Fruit fly (Drosophila melanogaster) whole organism, wandering third instar larva: ENCODE results near the gene Polr3A.

Experiments
- Abd-B ChIP-seq: fragments of >200 bp; optimal IDR thresholded peaks from 2 replicates; lab custom pipeline; 2017; ENCODE audit warnings: missing biosample characterization, missing genetic modification characterization
- CG32264 ChIP-seq: fragments of 200-800 bp; sonication (Bioruptor generic); optimal IDR thresholded peaks from 2 replicates; lab custom pipeline; 2016; ENCODE audit warnings: missing biosample characterization, missing genetic modification characterization
- CG9705 ChIP-seq: fragments of 200-800 bp; sonication (Bioruptor generic); optimal IDR thresholded peaks from 2 replicates; lab custom pipeline; 2018; ENCODE audit warnings: missing biosample characterization, mild to moderate bottlenecking, missing genetic modification characterization
- CrebA ChIP-seq: fragments of 200-800 bp; sonication (Bioruptor generic); optimal IDR thresholded peaks from 2 replicates; lab custom pipeline; 2016; ENCODE audit warnings: missing biosample characterization, mild to moderate bottlenecking, missing genetic modification characterization, borderline replicate concordance
- Dfd ChIP-seq: fragments of >200 bp; optimal IDR thresholded peaks from 2 replicates; lab custom pipeline; 2017; ENCODE audit warnings: missing biosample characterization, missing genetic modification characterization
- GATAd ChIP-seq: sonication (Bioruptor generic); optimal IDR thresholded peaks from 2 replicates; lab custom pipeline; 2016; ENCODE audit warnings: missing biosample characterization, missing genetic modification characterization
- HLH106 ChIP-seq: fragments of 200-800 bp; optimal IDR thresholded peaks from 3 replicates; lab custom pipeline; 2019; ENCODE audit warnings: missing biosample characterization, mild to moderate bottlenecking, missing genetic modification characterization, moderate library complexity
- Hr83 ChIP-seq: fragments of 200-300 bp; sonication (Bioruptor generic); optimal IDR thresholded peaks from 2 replicates; lab custom pipeline; 2016; ENCODE audit warnings: missing biosample characterization, mild to moderate bottlenecking, missing genetic modification characterization, moderate library complexity; ENCODE audit not compliant: poor library complexity, severe bottlenecking
- Jra ChIP-seq: sonication (Bioruptor generic); optimal IDR thresholded peaks from 2 replicates; lab custom pipeline; 2016; ENCODE audit warnings: missing biosample characterization, missing genetic modification characterization
- Mio ChIP-seq: sonication (Bioruptor generic); optimal IDR thresholded peaks from 2 replicates; lab custom pipeline; 2016; ENCODE audit warnings: missing biosample characterization, missing genetic modification characterization
- N ChIP-seq: fragments of >200 bp; optimal IDR thresholded peaks from 2 replicates; lab custom pipeline; 2018; ENCODE audit warnings: missing biosample characterization, missing external identifiers, missing genetic modification characterization
- OdsH ChIP-seq: fragments of 200-800 bp; sonication (Bioruptor generic); optimal IDR thresholded peaks from 2 replicates; lab custom pipeline; 2016; ENCODE audit warnings: missing biosample characterization, mild to moderate bottlenecking, missing genetic modification characterization
- Rel ChIP-seq, 2 experiments: fragments of 200-800 bp; sonication (Bioruptor generic) in 1 of 2; optimal IDR thresholded peaks; 2 replicates in 1 of 2; 3 replicates in 1 of 2; lab custom pipeline; 2016 to 2019; ENCODE audit warnings: mild to moderate bottlenecking in 2 of 2, missing biosample characterization in 2 of 2, missing genetic modification characterization in 2 of 2, moderate library complexity in 1 of 2
- Sp1 ChIP-seq: fragments of 200-800 bp; sonication (Bioruptor generic); optimal IDR thresholded peaks from 3 replicates; lab custom pipeline; 2019; ENCODE audit warnings: missing biosample characterization, mild to moderate bottlenecking, missing genetic modification characterization, moderate library complexity
- brk ChIP-seq: fragments of 200-800 bp; sonication (Bioruptor generic); optimal IDR thresholded peaks from 2 replicates; lab custom pipeline; 2016; ENCODE audit warnings: missing biosample characterization, mild to moderate bottlenecking, missing genetic modification characterization
- dl ChIP-seq, 2 experiments: fragments of 175-275, 200-275 bp in 1 of 2; fragments of 200-275 bp in 1 of 2; sonication (Bioruptor generic); optimal IDR thresholded peaks; lab custom pipeline; 2018; ENCODE audit warnings: mild to moderate bottlenecking in 2 of 2, missing biosample characterization in 2 of 2, missing genetic modification characterization in 2 of 2, moderate library complexity in 2 of 2; ENCODE audit not compliant: partially characterized antibody in 2 of 2, insufficient read depth in 1 of 2
- dmrt93B ChIP-seq: fragments of 200-800 bp; sonication (Bioruptor generic); optimal IDR thresholded peaks from 2 replicates; lab custom pipeline; 2018; ENCODE audit warnings: missing biosample characterization, mild to moderate bottlenecking, missing genetic modification characterization
- dsf ChIP-seq: sonication (Bioruptor generic); optimal IDR thresholded peaks from 2 replicates; lab custom pipeline; 2016; ENCODE audit warnings: missing biosample characterization, missing genetic modification characterization, borderline replicate concordance
- ey ChIP-seq: fragments of 200-800 bp; sonication (Bioruptor generic); optimal IDR thresholded peaks from 2 replicates; lab custom pipeline; 2016; ENCODE audit warnings: missing biosample characterization, missing genetic modification characterization
- fru ChIP-seq: fragments of 200-800 bp; sonication (Bioruptor generic); optimal IDR thresholded peaks from 3 replicates; lab custom pipeline; 2016; ENCODE audit warnings: missing biosample characterization, mild to moderate bottlenecking, missing genetic modification characterization
- h ChIP-seq: fragments of 200-800 bp; sonication (Bioruptor generic); optimal IDR thresholded peaks from 3 replicates; lab custom pipeline; 2016; ENCODE audit warnings: missing biosample characterization, mild to moderate bottlenecking, missing genetic modification characterization
- jim ChIP-seq: fragments of 175-275, 200-325 bp; sonication (Bioruptor generic); optimal IDR thresholded peaks from 2 replicates; lab custom pipeline; 2016; ENCODE audit warnings: missing biosample characterization, mild to moderate bottlenecking, missing genetic modification characterization
- lola ChIP-seq: fragments of >200 bp; optimal IDR thresholded peaks from 2 replicates; lab custom pipeline; 2017; ENCODE audit warnings: missing biosample characterization, missing genetic modification characterization
- psq ChIP-seq: fragments of 200-800 bp; sonication (Bioruptor generic); optimal IDR thresholded peaks from 3 replicates; lab custom pipeline; 2017; ENCODE audit warnings: missing biosample characterization, mild to moderate bottlenecking, missing genetic modification characterization, moderate library complexity
- sage ChIP-seq: fragments of 200-800 bp; sonication (Bioruptor generic); optimal IDR thresholded peaks from 2 replicates; lab custom pipeline; 2016; ENCODE audit warnings: missing biosample characterization, mild to moderate bottlenecking, missing genetic modification characterization
- sv ChIP-seq: fragments of 200-800 bp; sonication (Bioruptor generic); optimal IDR thresholded peaks from 3 replicates; lab custom pipeline; 2016; ENCODE audit warnings: missing biosample characterization, missing genetic modification characterization
- tai ChIP-seq: sonication (Bioruptor generic); optimal IDR thresholded peaks from 2 replicates; lab custom pipeline; 2016; ENCODE audit warnings: missing biosample characterization, missing genetic modification characterization
- usp ChIP-seq: fragments of >200 bp; optimal IDR thresholded peaks from 2 replicates; lab custom pipeline; 2017; ENCODE audit warnings: missing biosample characterization, missing genetic modification characterization
- woc ChIP-seq: sonication (Bioruptor generic); optimal IDR thresholded peaks from 2 replicates; lab custom pipeline; 2016; ENCODE audit warnings: missing biosample characterization, mild to moderate bottlenecking, missing genetic modification characterization

Gene Polr3A

DNA sequence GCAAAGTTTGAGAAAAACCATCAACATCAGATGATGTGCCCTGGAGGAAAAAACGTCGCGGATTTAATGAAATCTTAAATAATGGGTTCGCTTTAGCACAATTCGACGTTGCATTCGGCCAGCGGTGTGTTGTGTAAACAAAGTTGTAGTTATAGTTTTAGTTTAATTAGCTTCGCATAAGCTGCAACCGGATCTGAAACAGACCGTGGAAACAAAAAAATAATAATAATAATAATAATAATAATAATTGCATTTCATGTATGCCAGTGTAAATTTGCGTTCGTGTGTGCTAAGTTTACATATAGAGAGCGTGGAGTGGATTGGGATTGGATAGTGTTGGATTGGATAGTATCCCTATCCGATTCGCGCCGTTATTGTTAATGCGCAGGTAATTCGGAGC is 42.0 kb downstream of the Polr3A start:
- TF ChIP-seq Abd-B (GFP tag; lab: Kevin White, UChicago), result no peak

DNA sequence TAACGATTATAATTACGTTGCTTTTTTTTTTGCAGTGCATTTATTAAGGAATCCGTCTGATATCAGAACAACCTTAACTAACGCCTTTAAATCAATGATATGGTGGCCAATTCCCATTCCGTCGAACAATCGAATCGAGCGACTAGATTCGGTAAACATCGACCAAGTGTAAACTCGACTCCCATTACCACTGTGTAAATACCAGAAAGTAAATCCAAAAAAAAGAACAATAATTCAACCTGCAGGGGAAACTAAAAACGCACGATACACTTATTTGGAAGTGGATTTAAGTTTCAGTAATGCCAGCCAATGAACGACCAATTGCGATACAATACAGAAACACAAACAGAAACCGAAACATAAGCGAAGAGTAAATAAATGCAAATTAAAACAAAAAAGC is 42.8 kb downstream of the Polr3A start:
- TF ChIP-seq lola (GFP tag; lab: Kevin White, UChicago), result no peak
- TF ChIP-seq woc (GFP tag; lab: Kevin White, UChicago), result no peak
- no peak for TF ChIP-seq Sp1 (GFP tag; lab: Kevin White, UChicago)
- no peak for TF ChIP-seq h (GFP tag; lab: Kevin White, UChicago)
- no peak for TF ChIP-seq Dfd (GFP tag; lab: Kevin White, UChicago)
- TF ChIP-seq Abd-B (GFP tag; lab: Kevin White, UChicago), result no peak
- no peak for TF ChIP-seq dsf (GFP tag; lab: Kevin White, UChicago)
- TF ChIP-seq Rel (GFP tag; optimal IDR thresholded peaks at IDR 0.05; lab: Kevin White, UChicago), result no peak
- no peak for TF ChIP-seq Rel (tag; optimal IDR thresholded peaks at IDR 0.05; lab: Kevin White, UChicago)
- TF ChIP-seq dmrt93B, result no peak
- TF ChIP-seq fru, result no peak
- no peak for TF ChIP-seq N (GFP tag; lab: Kevin White, UChicago)
- TF ChIP-seq CrebA (GFP tag; lab: Kevin White, UChicago), result no peak
- no peak for TF ChIP-seq jim (GFP tag; lab: Kevin White, UChicago)
- TF ChIP-seq, all 38 proteins: peak for 0

DNA sequence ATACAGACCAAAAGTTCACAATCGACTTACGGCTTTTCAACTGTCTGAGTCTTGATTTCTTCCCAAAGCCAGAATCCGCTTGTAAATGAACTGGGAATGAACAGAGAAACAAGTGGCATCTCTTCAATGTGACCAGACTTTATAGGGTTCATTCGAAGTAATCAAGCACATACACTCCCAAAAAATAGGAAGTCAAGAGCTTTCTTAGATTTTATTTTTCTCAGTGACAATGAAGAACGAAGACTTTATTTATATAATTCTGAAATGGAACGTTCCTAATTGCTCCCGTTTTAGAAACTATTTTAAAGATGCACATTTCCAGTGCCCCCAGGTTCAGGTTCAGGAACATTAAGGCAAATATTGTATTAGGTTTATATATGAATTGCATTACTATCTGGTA is 45.2 kb downstream of the Polr3A start:
- no peak for TF ChIP-seq Jra
- TF ChIP-seq CrebA (GFP tag; lab: Kevin White, UChicago), result no peak
- no peak for TF ChIP-seq fru
- no peak for TF ChIP-seq lola (GFP tag; lab: Kevin White, UChicago)
- TF ChIP-seq sv (GFP tag; lab: Kevin White, UChicago), result no peak
- no peak for TF ChIP-seq ey (GFP tag; lab: Kevin White, UChicago)
- TF ChIP-seq, all 38 proteins: peak for 0

DNA sequence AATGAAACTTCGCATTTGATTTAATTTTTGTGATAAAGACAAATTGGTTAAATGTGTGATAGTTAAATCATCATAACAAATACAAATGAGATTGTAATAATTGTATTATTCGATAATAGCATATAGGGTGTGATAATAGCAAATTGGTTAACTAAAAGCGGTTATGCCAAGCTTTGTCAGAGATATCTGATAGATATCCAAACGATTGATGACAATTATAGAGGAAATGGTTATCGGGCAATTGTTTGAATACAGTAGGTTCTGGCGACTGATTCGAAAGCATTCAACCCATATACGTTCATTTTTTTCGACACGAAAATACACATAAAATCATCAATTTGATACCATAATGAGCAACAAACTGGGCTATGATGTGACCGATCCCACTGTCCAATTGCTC is 46.5 kb downstream of the Polr3A start, which contains the start of gene CG8509:
Gene CG8509 (plus strand): TSS at position 301 of the 400 bp plus-strand sequence.
- TF ChIP-seq woc (GFP tag; lab: Kevin White, UChicago), result no peak
- no peak for TF ChIP-seq CG32264 (GFP tag; lab: Kevin White, UChicago)
- TF ChIP-seq sv (GFP tag; lab: Kevin White, UChicago), result no peak
- no peak for TF ChIP-seq lola (GFP tag; lab: Kevin White, UChicago)
- TF ChIP-seq GATAd (GFP tag; lab: Kevin White, UChicago), result no peak
- TF ChIP-seq HLH106 (tag; lab: Kevin White, UChicago), result no peak
- TF ChIP-seq usp (GFP tag; lab: Kevin White, UChicago), result no peak
- TF ChIP-seq CG9705 (GFP tag; lab: Kevin White, UChicago), result no peak
- no peak for TF ChIP-seq tai (GFP tag; lab: Kevin White, UChicago)
- TF ChIP-seq psq (GFP tag; lab: Kevin White, UChicago), result no peak
- TF ChIP-seq sage (GFP tag; lab: Kevin White, UChicago), result no peak
- TF ChIP-seq OdsH (GFP tag; lab: Kevin White, UChicago), result no peak
- TF ChIP-seq Mio, result no peak
- no peak for TF ChIP-seq brk (GFP tag; lab: Kevin White, UChicago)
- no peak for TF ChIP-seq Hr83 (GFP tag; lab: Kevin White, UChicago)
- no peak for TF ChIP-seq Sp1 (GFP tag; lab: Kevin White, UChicago)
- no peak for TF ChIP-seq h (GFP tag; lab: Kevin White, UChicago)
- no peak for TF ChIP-seq dl (GFP tag; optimal IDR thresholded peaks at IDR 0.05; lab: Kevin White, UChicago; ENCODE audit: insufficient read depth in 1 of 2, partially characterized antibody in 2 of 2)
- TF ChIP-seq, all 38 proteins: peak for 0
